Fruit fly (Drosophila melanogaster) whole organism, pupa: ENCODE results near the gene CG15498.

Experiments used
- CG10348 ChIP-seq: fragments of 200-800 bp; sonication (Bioruptor generic); IDR thresholded peaks from 2 replicates; pipeline ENCODE4 v1.3.6; 2022; ENCODE audit warnings: missing biosample characterization, missing genetic modification characterization
- CG12605 ChIP-seq: fragments of 200-800 bp; sonication (Bioruptor generic); IDR thresholded peaks from 2 replicates; pipeline ENCODE4 v1.3.6; 2022; ENCODE audit warnings: missing biosample characterization, missing genetic modification characterization
- CG14655 ChIP-seq: fragments of 200-800 bp; sonication (Bioruptor generic); optimal IDR thresholded peaks from 3 replicates; lab custom pipeline; 2017; ENCODE audit warnings: mild to moderate bottlenecking, missing biosample characterization, missing genetic modification reagents, missing genetic modification characterization
- CG15710 ChIP-seq: fragments of 200-800 bp; sonication (Bioruptor generic); optimal IDR thresholded peaks from 2 replicates; lab custom pipeline; 2018; ENCODE audit warnings: missing biosample characterization, mild to moderate bottlenecking, missing genetic modification characterization, moderate library complexity
- CG17806 ChIP-seq: fragments of 200-800 bp; sonication (Bioruptor generic); optimal IDR thresholded peaks from 2 replicates; lab custom pipeline; 2018; ENCODE audit warnings: missing biosample characterization, mild to moderate bottlenecking, missing genetic modification characterization, moderate library complexity
- CG32121 ChIP-seq: fragments of 200-800 bp; sonication (Bioruptor generic); IDR thresholded peaks from 2 replicates; pipeline ENCODE4 v1.3.6; 2022; ENCODE audit warnings: missing biosample characterization, missing genetic modification characterization
- CG34367 ChIP-seq: fragments of 200-800 bp; sonication (Bioruptor generic); optimal IDR thresholded peaks from 2 replicates; lab custom pipeline; 2018; ENCODE audit warnings: missing biosample characterization, mild to moderate bottlenecking, missing genetic modification characterization
- CG4496 ChIP-seq: fragments of 200-800 bp; sonication (Bioruptor generic); IDR thresholded peaks from 3 replicates; pipeline ENCODE4 v1.3.6; 2022; ENCODE audit warnings: missing biosample characterization, missing genetic modification characterization
- CG8159 ChIP-seq: fragments of 200-800 bp; sonication (Bioruptor generic); optimal IDR thresholded peaks from 3 replicates; lab custom pipeline; 2018; ENCODE audit warnings: missing biosample characterization, mild to moderate bottlenecking, missing genetic modification characterization, moderate library complexity
- CG8301 ChIP-seq: fragments of 200-800 bp; sonication (Bioruptor generic); optimal IDR thresholded peaks from 2 replicates; lab custom pipeline; 2018; ENCODE audit warnings: missing biosample characterization, mild to moderate bottlenecking, missing genetic modification characterization
- CG9948 ChIP-seq: fragments of 200-800 bp; sonication (Bioruptor generic); optimal IDR thresholded peaks from 2 replicates; lab custom pipeline; 2018; ENCODE audit warnings: missing biosample characterization, mild to moderate bottlenecking, missing genetic modification characterization, moderate library complexity
- D1 ChIP-seq: fragments of 200-800 bp; sonication (Bioruptor generic); optimal IDR thresholded peaks from 2 replicates; lab custom pipeline; 2018; ENCODE audit warnings: missing biosample characterization, mild to moderate bottlenecking, missing genetic modification characterization, moderate library complexity
- EcR ChIP-seq: fragments of 200-800 bp; sonication (Bioruptor generic); optimal IDR thresholded peaks from 3 replicates; lab custom pipeline; 2019; ENCODE audit warnings: missing biosample characterization, missing genetic modification characterization, mild to moderate bottlenecking, moderate library complexity, missing genetic modification reagents
- Ets98B ChIP-seq: fragments of 200-800 bp; sonication (Bioruptor generic); IDR thresholded peaks from 2 replicates; pipeline ENCODE4 v1.3.6; 2022; ENCODE audit warnings: missing biosample characterization, missing genetic modification characterization
- Pif1B ChIP-seq: fragments of 200-800 bp; sonication (Bioruptor generic); optimal IDR thresholded peaks from 3 replicates; lab custom pipeline; 2016; ENCODE audit warnings: missing biosample characterization, missing genetic modification characterization
- Snoo ChIP-seq: fragments of 200-800 bp; sonication (Bioruptor generic); optimal IDR thresholded peaks from 3 replicates; lab custom pipeline; 2017; ENCODE audit warnings: missing biosample characterization, mild to moderate bottlenecking, missing genetic modification characterization, inconsistent platforms
- fd96Ca ChIP-seq: fragments of 200-800 bp; sonication (Bioruptor generic); IDR thresholded peaks from 3 replicates; pipeline ENCODE4 v1.3.6; 2022; ENCODE audit warnings: missing biosample characterization, missing genetic modification characterization
- gl ChIP-seq: fragments of 200-800 bp; sonication (Bioruptor generic); optimal IDR thresholded peaks from 2 replicates; lab custom pipeline; 2018; ENCODE audit warnings: missing biosample characterization, mild to moderate bottlenecking, missing genetic modification characterization
- rn ChIP-seq: fragments of 200-800 bp; sonication (Bioruptor generic); IDR thresholded peaks from 2 replicates; pipeline ENCODE4 v1.3.6; 2022; ENCODE audit warnings: missing biosample characterization, missing genetic modification characterization

Gene CG15498

dm6 chr3R:21520183-21520582 lies 48.8 kb downstream of the CG15498 start:
- TF ChIP-seq EcR (GFP tag; lab: Kevin White, UChicago): no peak
- TF ChIP-seq gl: peak; percentile 75
- TF ChIP-seq CG8301 (tag; lab: Kevin White, UChicago): no peak
- peak; percentile 54; the same call in 1 of the 2 replicates for TF ChIP-seq CG12605 (GFP tag; lab: Robert Waterston, UW)
- no peak for TF ChIP-seq CG14655 (GFP tag; lab: Kevin White, UChicago)
- peak; percentile 85 for TF ChIP-seq CG15710 (tag; lab: Kevin White, UChicago)
- peak; percentile 83; the same call in 1 of the 2 replicates for TF ChIP-seq Ets98B (GFP tag; lab: Robert Waterston, UW)
- TF ChIP-seq D1 (tag; lab: Kevin White, UChicago): peak; percentile 47
- no peak for TF ChIP-seq CG17806 (tag; lab: Kevin White, UChicago)
- TF ChIP-seq rn (GFP tag; lab: Robert Waterston, UW): peak; percentile 94
- peak; percentile 65 for TF ChIP-seq CG9948 (tag; lab: Kevin White, UChicago)
- TF ChIP-seq CG10348 (GFP tag; lab: Robert Waterston, UW): 0 out of 2 replicates have a peak, but pooled peaks have one; percentile 22
- TF ChIP-seq CG32121: 0 out of 2 replicates have a peak, but pooled peaks have one; percentile 81
- peak; percentile 96 for TF ChIP-seq Snoo (tag; lab: Kevin White, UChicago)
- peak; percentile 80 for TF ChIP-seq Pif1B (GFP tag; lab: Kevin White, UChicago)
- TF ChIP-seq CG4496: peak; percentile 97; the same call in 2 of the 3 replicates
- peak; percentile 93 for TF ChIP-seq CG34367 (tag; lab: Kevin White, UChicago)
- TF ChIP-seq fd96Ca (GFP tag; lab: Robert Waterston, UW): peak; percentile 75
- peak; percentile 74 for TF ChIP-seq CG8159 (tag; lab: Kevin White, UChicago)
- TF ChIP-seq, all 21 proteins: peak for 15
